Fruit fly (Drosophila melanogaster) S2 (cell line): ENCODE data around the gene CG11771.

Experiments
- CG8478 ChIP-seq: fragments of >200 bp; optimal IDR thresholded peaks from 2 replicates; lab custom pipeline; 2018
- CTCF ChIP-seq, 2 experiments: fragments of >200 bp; optimal IDR thresholded peaks; 2 replicates each; lab custom pipeline; 2018

CG11771 gene

DNA sequence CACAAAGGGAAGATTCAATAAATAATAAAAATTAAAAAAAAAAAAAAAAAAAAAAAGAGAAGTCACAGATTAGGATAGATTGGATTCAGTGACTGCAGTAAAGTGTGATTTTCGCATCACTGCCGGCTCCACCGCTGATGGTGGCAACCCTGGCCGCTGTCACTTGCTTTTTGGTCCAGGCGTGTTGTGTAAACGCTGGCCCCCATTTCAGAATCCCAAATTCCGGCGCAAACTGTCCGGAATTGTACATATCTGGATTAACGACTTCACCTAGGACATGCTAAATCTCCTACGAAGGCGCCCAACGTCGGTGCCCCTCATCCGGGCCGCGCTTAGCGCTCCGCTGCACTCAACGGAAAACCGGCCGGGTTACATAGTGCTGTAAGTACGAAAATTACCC lies at the start of gene CG11771:
Gene CG11771, plus strand, starts transcription at position 155 of the 400 bp plus-strand sequence.
- TF ChIP-seq CG8478 (lab: Kevin White, UChicago) (no peak), CTCF (optimal IDR thresholded peaks at IDR 0.05; lab: Kevin White, UChicago) (no peak)

DNA sequence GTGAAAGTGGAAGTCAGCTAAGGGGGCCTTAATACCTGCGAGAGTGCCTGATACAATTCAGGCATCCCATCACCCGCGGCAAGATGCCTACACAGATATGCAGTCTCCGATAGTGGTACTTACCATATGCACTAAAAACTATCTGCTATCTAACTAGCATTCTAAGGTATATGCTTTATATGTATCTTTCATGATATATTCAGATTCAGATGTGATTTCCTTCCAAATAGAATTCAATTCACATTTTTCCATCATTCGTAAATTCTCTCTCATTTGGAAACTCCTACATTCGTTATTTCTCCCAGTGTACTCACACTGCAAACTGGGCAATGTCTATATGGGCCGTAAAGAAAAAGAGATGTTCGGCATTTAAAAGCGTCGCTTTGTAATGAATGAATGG lies 45.3 kb upstream of the CG11771 start:
- TF ChIP-seq CG8478 (lab: Kevin White, UChicago) (no peak), CTCF (optimal IDR thresholded peaks at IDR 0.05; lab: Kevin White, UChicago) (no peak)

DNA sequence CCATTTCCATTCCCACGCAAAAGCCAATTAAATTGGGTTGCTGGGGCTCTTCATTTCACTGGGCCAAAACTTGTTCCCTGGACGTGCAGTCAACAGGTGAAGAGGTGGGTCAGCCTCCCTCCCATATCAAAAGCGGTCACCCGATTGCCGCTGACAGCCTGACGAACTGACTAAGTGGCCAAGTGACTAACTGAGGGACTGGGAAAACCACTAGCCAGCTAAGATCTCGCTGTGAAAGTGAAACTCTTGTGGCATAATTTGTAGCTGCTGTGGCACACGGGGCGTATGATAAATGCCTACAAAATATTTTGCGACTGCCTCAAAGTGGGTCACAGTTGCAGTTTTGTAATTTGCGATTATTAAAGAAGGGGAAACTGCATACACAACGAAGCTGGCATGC lies 43.4 kb upstream of the CG11771 start:
- TF ChIP-seq CTCF (optimal IDR thresholded peaks at IDR 0.05; lab: Kevin White, UChicago) = no peak

DNA sequence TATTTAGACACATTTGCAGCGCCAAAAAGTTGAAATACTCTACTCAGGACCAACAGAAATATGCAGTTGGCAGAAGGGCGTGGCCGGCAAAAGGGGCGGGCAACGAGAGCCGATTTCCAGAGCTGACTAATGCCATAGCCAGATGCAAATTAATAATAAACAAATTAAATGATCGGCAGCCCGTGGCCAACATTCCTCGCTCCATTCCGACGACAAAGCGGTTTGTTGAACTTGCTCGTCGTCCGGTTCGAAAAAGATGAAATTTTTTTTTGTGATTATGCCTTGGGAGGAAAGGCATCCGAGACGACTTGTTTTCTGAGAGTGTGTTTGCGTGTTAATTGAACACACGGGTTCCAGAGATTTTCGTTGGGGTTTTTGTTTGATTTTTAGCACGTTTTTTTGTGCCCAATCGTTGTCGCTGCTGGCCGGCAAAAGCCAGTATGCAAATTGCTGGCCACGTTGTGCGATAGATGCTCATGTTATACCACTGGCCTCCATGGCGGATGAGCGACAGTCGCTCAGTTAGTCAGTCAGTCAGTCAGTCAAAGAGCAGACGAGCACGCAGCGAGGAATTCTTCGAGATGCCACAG lies 42.4 kb upstream of the CG11771 start:
- TF ChIP-seq CTCF (optimal IDR thresholded peaks at IDR 0.05; lab: Kevin White, UChicago) = no peak
- TF ChIP-seq CG8478 (lab: Kevin White, UChicago) = no peak

DNA sequence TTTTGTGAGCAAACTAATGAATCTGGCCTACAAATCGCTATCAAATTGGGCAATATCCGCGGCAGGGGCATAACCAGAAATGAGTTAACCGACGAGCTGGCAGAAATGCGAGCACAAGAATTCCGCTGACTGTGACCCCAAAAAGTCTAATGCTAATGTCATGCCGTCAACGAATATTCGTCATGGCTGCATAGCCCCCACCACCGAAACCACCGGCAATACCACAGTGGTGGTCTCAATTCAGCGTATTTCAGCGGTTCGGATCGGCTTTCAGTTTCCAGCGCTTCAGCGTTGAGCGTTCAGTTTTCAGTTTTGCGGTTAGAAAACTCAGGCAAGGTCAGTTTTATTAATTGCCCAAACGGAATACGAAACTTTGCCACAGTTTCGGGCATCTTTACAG lies 41.6 kb upstream of the CG11771 start:
- TF ChIP-seq CTCF (optimal IDR thresholded peaks at IDR 0.05; lab: Kevin White, UChicago) (no peak), CG8478 (lab: Kevin White, UChicago) (no peak)

DNA sequence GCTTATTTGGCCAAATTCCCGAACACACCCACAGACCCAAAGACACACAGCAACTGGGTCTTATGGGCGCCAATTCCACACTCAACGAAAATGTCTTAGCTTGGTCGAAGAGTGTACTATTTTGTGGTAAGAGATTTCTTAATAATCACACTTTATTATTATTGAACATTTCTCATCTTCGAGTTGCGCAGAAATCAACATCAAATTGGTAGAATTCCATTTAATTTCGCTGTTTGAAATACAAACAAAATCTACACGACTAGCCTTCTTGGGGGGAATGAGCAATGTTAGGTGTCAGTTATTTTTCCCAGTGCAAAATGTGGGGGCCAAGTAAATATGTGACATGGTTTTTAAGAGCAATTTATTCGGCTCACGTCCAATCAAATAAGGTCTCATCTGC lies 40.9 kb upstream of the CG11771 start:
- TF ChIP-seq CG8478 (lab: Kevin White, UChicago) (no peak), CTCF (optimal IDR thresholded peaks at IDR 0.05; lab: Kevin White, UChicago) (no peak)

DNA sequence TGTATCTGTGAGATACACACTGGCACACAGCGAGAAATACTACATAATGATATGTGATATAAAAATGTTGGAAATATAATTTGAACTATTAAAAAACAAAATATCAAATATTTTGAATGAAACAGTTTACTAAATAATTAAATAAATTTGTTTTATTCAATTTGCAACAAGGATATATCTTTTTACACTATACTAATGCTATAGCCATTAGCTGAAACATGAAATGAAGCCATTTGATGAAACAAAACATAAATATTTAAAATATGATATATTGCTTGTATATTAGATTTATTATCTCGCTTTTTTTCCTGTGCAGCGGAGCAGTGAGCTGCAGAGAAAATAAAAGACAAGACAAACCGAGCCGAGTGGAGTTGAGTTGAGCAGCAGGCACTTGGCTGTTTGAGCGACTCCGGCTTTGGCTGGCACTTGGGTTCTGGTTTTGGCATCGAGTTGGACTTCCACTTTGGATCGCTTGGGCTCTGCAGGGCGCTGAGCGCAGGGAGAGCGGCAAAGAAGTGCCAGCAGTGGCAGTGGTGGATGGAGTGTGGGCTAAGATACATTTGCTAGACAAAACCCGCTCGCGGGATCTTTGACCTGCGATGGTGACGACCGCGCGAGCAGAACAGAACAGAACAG lies 38.4 kb upstream of the CG11771 start:
- TF ChIP-seq CTCF (optimal IDR thresholded peaks at IDR 0.05; lab: Kevin White, UChicago) = no peak
- TF ChIP-seq CG8478 (lab: Kevin White, UChicago) = no peak

DNA sequence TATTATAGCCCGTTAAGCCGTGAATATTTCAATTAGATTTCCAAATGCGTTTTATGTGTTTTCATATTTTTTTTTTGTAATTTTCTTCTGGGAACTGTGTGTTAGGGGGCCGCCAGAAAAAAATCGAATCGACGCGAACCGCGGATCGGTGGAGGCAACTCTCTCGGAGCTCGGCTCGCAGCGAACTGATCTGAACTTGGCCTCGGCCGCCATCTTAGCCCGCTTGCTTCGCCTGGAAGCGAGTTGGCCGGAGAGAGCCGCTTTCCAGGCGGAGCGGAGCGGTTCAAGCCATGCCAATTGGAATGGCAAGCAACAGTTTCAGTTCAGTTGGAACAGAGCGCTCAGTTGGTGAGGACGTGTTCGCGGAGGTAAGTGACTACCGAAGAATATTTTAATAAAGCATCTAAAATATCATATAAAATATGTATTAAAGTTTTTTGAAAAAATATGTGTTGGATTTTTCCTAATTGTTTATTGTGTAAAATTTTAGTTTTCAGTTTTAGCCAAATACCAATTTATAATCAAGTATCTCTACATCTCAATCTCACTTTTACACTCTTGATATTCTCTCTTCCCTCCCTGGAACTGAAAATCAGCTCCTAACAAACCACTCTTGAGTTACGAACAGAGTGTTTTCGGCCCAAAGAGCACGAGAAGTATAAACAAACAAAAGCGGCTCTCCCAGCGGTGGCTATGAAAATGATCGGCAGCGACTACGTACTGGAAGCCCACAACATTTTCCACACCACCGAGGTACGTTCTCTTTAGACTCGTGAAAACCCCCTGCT lies 37.2 kb upstream of the CG11771 start, which contains the start of the genes CG31121 and CG11069:
Gene CG31121, minus strand, starts transcription at position 187 of the 788 bp plus-strand sequence.
Gene CG11069, plus strand, starts transcription at position 324 of the 788 bp plus-strand sequence.
- no peak for TF ChIP-seq CG8478 (lab: Kevin White, UChicago)
- TF ChIP-seq CTCF (optimal IDR thresholded peaks at IDR 0.05; lab: Kevin White, UChicago) = no peak

DNA sequence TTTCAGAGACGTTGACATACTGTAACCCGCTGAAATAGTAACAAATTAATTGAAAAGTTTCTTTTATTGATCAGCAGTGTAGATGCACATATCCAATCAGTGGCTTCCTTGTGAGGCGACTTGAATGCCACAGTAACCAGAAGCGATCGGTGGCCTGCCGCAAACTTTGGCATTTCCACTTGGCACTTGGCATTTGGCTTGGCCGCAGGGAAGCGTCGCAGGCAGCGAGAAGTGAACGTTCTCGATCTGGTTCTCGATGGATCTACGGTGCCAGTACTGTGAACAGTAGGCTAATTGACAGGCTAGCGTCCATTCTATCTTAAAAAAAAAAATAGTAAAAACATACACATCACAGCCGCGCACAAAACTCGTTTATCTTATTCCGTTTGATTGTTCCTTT lies 31.0 kb upstream of the CG11771 start, which contains the start of gene CG10845:
Gene CG10845, plus strand, starts transcription at position 301 of the 400 bp plus-strand sequence.
- TF ChIP-seq CG8478 (lab: Kevin White, UChicago) (no peak), CTCF (optimal IDR thresholded peaks at IDR 0.05; lab: Kevin White, UChicago) (no peak)

DNA sequence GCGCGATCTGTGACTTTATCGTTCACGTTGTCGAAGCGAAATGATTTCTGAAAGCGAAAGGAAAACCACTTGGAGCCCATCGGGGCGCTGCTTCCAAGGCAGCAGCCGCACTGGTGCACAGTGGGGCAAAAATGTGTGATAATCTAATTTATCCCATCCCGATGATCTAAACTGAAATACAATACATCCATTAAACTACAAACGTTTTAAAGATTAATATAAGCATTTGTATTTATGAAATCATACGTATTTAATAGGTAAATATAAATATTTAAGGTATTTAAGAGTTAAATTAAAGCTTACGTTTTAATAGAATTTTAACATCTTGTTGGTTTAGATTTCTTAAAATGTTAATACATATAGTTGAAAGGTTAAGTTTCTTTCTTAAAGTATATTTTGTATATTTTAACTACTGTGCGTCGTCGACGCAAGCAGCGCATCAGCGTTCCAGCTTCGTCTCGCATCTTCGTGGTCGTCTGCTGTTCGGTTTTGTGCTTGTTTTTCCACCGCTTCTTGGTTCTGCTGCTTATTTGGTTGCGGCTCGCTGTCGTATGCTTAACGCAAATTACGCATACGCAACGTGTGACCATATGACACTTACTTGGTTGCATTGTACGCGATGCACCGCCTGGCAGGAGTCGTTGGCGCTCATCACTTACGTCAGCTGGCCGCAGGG lies 25.7 kb upstream of the CG11771 start, which contains the start of gene CG13643:
Gene CG13643, minus strand, starts transcription at position 46 of the 676 bp plus-strand sequence.
- TF ChIP-seq CG8478 (lab: Kevin White, UChicago) (no peak), CTCF (optimal IDR thresholded peaks at IDR 0.05; lab: Kevin White, UChicago) (no peak)

DNA sequence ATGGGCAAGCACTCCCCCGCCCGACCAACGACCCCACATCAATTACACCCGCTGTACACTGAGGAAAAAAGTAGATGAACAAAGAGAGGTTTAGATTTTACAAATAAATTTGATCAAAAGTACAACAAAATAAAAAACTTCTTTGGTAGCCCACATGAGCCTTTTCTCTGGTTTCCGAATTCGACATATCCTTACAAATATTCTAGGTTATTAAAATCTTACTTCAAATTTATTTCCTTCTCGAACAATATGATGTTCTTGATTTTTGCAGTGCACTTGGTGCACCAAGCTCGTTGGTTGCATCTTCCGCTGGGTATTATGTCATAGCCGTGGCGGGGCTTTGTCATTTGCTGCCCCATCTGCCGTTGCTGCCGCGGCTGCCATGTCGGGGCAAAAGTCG lies 25.2 kb upstream of the CG11771 start:
- no peak for TF ChIP-seq CG8478 (lab: Kevin White, UChicago)
- no peak for TF ChIP-seq CTCF (optimal IDR thresholded peaks at IDR 0.05; lab: Kevin White, UChicago)

DNA sequence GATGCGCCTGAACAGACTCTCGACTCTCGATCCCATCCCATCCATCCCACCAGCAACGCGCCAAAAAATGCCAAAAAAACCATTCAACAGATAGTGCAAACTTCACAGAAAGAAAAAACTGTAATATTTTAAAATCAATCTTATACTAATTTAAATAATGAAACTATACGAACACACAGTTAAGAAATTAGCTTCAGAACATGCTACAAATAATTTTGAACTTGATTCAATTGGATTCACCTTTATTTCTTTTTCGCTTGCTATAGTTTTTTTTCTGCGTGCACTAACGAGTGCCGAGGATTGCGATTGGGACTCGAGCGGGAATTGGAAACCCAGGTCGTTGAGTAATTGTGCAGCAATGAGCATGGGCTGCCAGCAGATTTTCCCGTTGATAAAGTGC lies 23.8 kb upstream of the CG11771 start:
- TF ChIP-seq CG8478 (lab: Kevin White, UChicago) (no peak), CTCF (optimal IDR thresholded peaks at IDR 0.05; lab: Kevin White, UChicago) (no peak)

DNA sequence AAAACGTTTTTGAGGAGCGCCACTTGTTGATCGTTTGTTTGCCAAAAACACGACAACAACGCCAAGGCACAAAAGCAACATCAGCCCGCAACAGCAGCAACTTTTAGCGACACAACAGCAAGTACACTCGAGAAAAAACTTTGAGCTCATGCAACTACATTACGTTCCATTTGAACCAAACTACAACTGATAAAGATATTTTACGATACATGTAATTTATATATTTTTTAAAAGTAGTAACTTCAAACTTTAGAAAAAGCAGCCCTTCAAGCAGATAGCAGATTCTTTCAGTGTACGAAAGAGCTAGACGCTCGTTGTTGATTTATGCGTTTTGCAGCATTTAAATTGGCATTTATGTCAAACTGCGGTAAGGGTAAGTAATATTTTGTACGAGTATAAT lies 21.7 kb upstream of the CG11771 start:
- TF ChIP-seq CTCF (optimal IDR thresholded peaks at IDR 0.05; lab: Kevin White, UChicago) (no peak), CG8478 (lab: Kevin White, UChicago) (no peak)

DNA sequence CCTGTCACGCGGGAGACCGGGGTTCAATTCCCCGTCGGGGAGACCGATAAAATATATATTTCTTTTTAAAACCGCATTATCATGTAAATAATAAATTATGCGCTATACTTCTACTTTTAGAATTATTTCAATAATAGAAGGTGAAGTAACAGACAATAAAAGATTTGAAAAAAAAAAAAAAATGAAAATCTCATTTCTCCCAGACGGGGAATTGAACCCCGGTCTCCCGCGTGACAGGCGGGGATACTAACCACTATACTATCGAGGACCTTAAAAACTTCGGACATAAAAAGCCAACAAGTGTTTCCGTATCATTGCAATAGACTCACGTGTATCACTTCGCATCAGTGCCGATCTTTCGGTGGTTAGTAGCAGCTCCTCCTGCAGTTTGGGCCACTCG lies 16.9 kb upstream of the CG11771 start:
- TF ChIP-seq CTCF (optimal IDR thresholded peaks at IDR 0.05; lab: Kevin White, UChicago) = no peak
- TF ChIP-seq CG8478 (lab: Kevin White, UChicago) = no peak
